Worm (Caenorhabditis elegans): Measurements from ENCODE around the gene F19B6.3.

DNA sequence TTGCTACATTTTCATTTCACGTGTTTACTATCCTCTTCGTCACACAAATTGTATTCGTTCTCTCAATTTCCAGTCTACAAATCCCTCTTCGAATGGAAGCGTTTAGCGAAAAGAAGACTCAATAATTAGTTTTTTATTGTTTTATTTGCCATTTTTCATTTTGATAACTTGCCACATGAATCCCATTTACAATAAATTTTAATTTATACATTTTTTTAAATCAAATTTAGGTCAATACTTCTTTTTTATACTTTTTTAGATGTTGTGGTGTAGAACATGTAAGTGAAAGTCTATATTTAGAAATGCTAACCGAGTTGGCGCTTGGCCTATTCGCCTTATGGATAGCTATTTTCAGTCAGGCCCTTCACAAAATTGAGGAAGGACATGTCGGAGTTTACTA lies 39.4 kb upstream of the F19B6.3 start, which contains the start of gene erl-1:
- no peak for TF ChIP-seq snpc-4 (tag; optimal IDR thresholded peaks at IDR 0.05)
- TF ChIP-seq unc-39 (tag; optimal IDR thresholded peaks at IDR 0.05) = no peak
- TF ChIP-seq dpl-1 (GFP tag; optimal IDR thresholded peaks at IDR 0.05) = no peak
- TF ChIP-seq lin-38 (GFP tag; IDR thresholded peaks at IDR 0.05) = no peak
- no peak for TF ChIP-seq spr-3 (GFP tag; optimal IDR thresholded peaks at IDR 0.05)
- TF ChIP-seq nhr-77 (tag; optimal IDR thresholded peaks at IDR 0.05) = no peak
- TF ChIP-seq lin-29 (GFP tag; IDR thresholded peaks at IDR 0.05) = no peak
